Worm (Caenorhabditis elegans) whole organism, late embryonic: ENCODE measurements around the gene shw-3.

ENCODE experiments used
- ama-1 ChIP-seq: fragments of 150-350 bp; optimal IDR thresholded peaks from 2 replicates; lab custom pipeline; 2014
- ets-4 ChIP-seq: sonication (generic microtip); optimal IDR thresholded peaks from 2 replicates; lab custom pipeline; 2016; ENCODE audit warnings: missing genetic modification characterization, missing compliant biosample characterization
- nhr-11 ChIP-seq: fragments of 150-350 bp; optimal IDR thresholded peaks from 2 replicates; lab custom pipeline; 2014; ENCODE audit warnings: missing biosample characterization, missing genetic modification characterization
- pha-4 ChIP-seq: fragments of 150-350 bp; optimal IDR thresholded peaks from 2 replicates; lab custom pipeline; 2018; ENCODE audit warnings: missing biosample characterization, missing genetic modification reagents, missing genetic modification characterization
- rnt-1 ChIP-seq: sonication (generic microtip); optimal IDR thresholded peaks from 2 replicates; lab custom pipeline; 2016; ENCODE audit warnings: missing genetic modification characterization, missing compliant biosample characterization

ce11 chrV:12997422-12997821, 10.5 kb upstream of the shw-3 start, which contains the start of gene far-3:
- TF ChIP-seq pha-4 (tag; lab: Kevin White, UChicago) (no peak), ama-1 (no peak), ets-4 (tag; lab: Kevin White, UChicago) (no peak), nhr-11 (no peak), rnt-1 (tag; lab: Kevin White, UChicago) (no peak)
